Fruit fly (Drosophila melanogaster): Measurements from ENCODE around the gene Dnah3.

The Dnah3 gene

dm6 chr3L:4825584-4825983 is 35.5 kb upstream of the Dnah3 start, which contains the start of the genes Dhc64C and LeuRS-m (continued):
- TF ChIP-seq CG8924 (tag; optimal IDR thresholded peaks at IDR 0.05) (no peak), Lhr (GFP tag; optimal IDR thresholded peaks at IDR 0.05) (peak; percentile 77), Dip2 (GFP tag; IDR thresholded peaks at IDR 0.05) (no peak), CG4854 (GFP tag; optimal IDR thresholded peaks at IDR 0.05) (no peak), CG16815 (GFP tag; optimal IDR thresholded peaks at IDR 0.05) (no peak), Mrtf (GFP tag; IDR thresholded peaks at IDR 0.05) (no peak), trem (tag; optimal IDR thresholded peaks at IDR 0.05) (peak; percentile 86), Ets65A (GFP tag) (peak; percentile 95), Atf3 (GFP tag; optimal IDR thresholded peaks at IDR 0.05) (peak; percentile 62), caup (GFP tag; optimal IDR thresholded peaks at IDR 0.05; ENCODE audit: severe bottlenecking) (no peak), HLH54F (GFP tag; optimal IDR thresholded peaks at IDR 0.05) (peak; percentile 48), Meics (GFP tag; optimal IDR thresholded peaks at IDR 0.05) (no peak), CG11560 (tag; IDR thresholded peaks at IDR 0.05) (no peak), CG1647 (GFP tag; optimal IDR thresholded peaks at IDR 0.05) (no peak), ttk (GFP tag; IDR thresholded peaks at IDR 0.05) (no peak), gro (GFP tag; optimal IDR thresholded peaks at IDR 0.05) (no peak), stwl (tag; optimal IDR thresholded peaks at IDR 0.05) (peak; percentile 96), CG32772 (GFP tag; IDR thresholded peaks at IDR 0.05) (peak; percentile 54; the same call in 1 of the 2 replicates), CrebB (tag; optimal IDR thresholded peaks at IDR 0.05) (no peak), Spps (tag; optimal IDR thresholded peaks at IDR 0.05) (no peak), chn (GFP tag; optimal IDR thresholded peaks at IDR 0.05) (peak; percentile 34), CG4282 (GFP tag; optimal IDR thresholded peaks at IDR 0.05) (no peak), ci (GFP tag; IDR thresholded peaks at IDR 0.05) (peak; percentile 47; the same call in 1 of the 3 replicates), pros (GFP tag; optimal IDR thresholded peaks at IDR 0.05) (no peak), tin (GFP tag; optimal IDR thresholded peaks at IDR 0.05) (peak; percentile 38), gfzf (GFP tag; optimal IDR thresholded peaks at IDR 0.05) (peak; percentile 39), nerfin-2 (GFP tag; IDR thresholded peaks at IDR 0.05; ENCODE audit: partially characterized antibody) (peak; percentile 54; the same call in 1 of the 2 replicates), CG12155 (GFP tag; optimal IDR thresholded peaks at IDR 0.05) (no peak), Usf (GFP tag; optimal IDR thresholded peaks at IDR 0.05) (no peak), nerfin-1 (tag; optimal IDR thresholded peaks at IDR 0.05) (peak; percentile 25), Stat92E (GFP tag; optimal IDR thresholded peaks at IDR 0.05) (peak in 1 of 3 experiments; percentile 13), zen (tag; optimal IDR thresholded peaks at IDR 0.05) (peak; percentile 31), Aef1 (GFP tag; IDR thresholded peaks at IDR 0.05) (no peak), h (optimal IDR thresholded peaks at IDR 0.05) (no peak), Pdp1 (GFP tag; optimal IDR thresholded peaks at IDR 0.05) (peak in 1 of 2 experiments; percentile 97), sens (GFP tag) (no peak), dpn (GFP tag; optimal IDR thresholded peaks at IDR 0.05) (peak; percentile 42 to 67), CG11695 (GFP tag; IDR thresholded peaks at IDR 0.05) (no peak), CG2120 (GFP tag; optimal IDR thresholded peaks at IDR 0.05) (peak; percentile 54), CG6683 (GFP tag; optimal IDR thresholded peaks at IDR 0.05) (no peak), Gsc (GFP tag; IDR thresholded peaks at IDR 0.05) (no peak), CG4617 (GFP tag; optimal IDR thresholded peaks at IDR 0.05; ENCODE audit: borderline replicate concordance) (peak; percentile 69), Fer2 (tag; optimal IDR thresholded peaks at IDR 0.05) (no peak), CG10431 (GFP tag; optimal IDR thresholded peaks at IDR 0.05) (no peak), zfh2 (GFP tag; optimal IDR thresholded peaks at IDR 0.05) (peak; percentile 64), Antp (GFP tag; optimal IDR thresholded peaks at IDR 0.05) (peak; percentile 71), CG14965 (GFP tag; optimal IDR thresholded peaks at IDR 0.05; ENCODE audit: borderline replicate concordance) (no peak), lola (GFP tag; optimal IDR thresholded peaks at IDR 0.05) (no peak), pho (GFP tag; optimal IDR thresholded peaks at IDR 0.05) (peak; percentile 41), Bdp1 (GFP tag; optimal IDR thresholded peaks at IDR 0.05) (peak; percentile 2), CG14860 (GFP tag; IDR thresholded peaks at IDR 0.05; ENCODE audit: partially characterized antibody) (peak; percentile 65)

All from whole organism, embryonic.